Fruit fly (Drosophila melanogaster): ENCODE measurements around the gene kirre.
A peak's percentile ranks its signal among the peaks of the same experiment; 100 is the strongest.

The kirre gene

DNA sequence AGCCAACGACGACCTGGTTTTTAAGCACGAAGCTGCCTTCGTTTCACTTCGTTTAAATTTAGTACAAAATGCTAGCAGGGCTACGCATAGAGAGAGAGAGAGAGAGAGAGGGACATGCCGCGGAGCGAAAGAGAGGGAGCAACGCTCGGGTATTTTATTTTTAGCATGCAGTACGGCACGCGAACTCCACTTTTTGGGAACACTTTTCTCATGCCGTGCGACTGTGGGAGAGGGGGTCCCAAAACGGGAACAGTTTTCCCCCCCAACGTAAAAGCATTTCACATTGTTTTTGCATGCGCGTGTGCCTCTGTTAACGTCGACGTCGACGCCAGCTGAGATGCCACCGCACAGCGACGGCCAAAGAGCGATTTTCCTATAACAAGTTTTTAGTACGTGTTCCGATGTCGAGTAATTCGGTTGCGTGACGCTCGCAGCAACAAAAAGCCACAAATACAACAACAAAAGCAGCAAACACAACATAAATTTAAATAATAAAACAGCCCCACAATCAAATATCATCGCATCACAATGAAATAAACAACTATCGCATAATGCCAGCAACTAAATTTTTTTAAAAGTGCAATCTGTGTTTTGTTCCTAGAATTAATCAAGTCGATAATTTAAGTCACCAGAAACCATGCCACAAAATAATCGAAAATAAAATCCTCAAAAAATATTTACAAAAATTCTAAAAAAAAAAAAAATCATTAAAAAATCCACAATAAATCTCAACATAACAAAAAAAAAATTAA is 359.2 kb downstream of the kirre start:
- TF ChIP-seq dsf (GFP tag; optimal IDR thresholded peaks at IDR 0.05; ENCODE audit: borderline replicate concordance) (no peak), h (GFP tag; optimal IDR thresholded peaks at IDR 0.05) (peak; percentile 11)

dm6 chrX:3099913-3100275 is 359.7 kb downstream of the kirre start:
- TF ChIP-seq br (GFP tag; optimal IDR thresholded peaks at IDR 0.05) (no peak), foxo (GFP tag; optimal IDR thresholded peaks at IDR 0.05) (no peak), Dfd (GFP tag; optimal IDR thresholded peaks at IDR 0.05) (no peak), fru (GFP tag; optimal IDR thresholded peaks at IDR 0.05) (no peak), N (GFP tag; optimal IDR thresholded peaks at IDR 0.05) (no peak), brk (GFP tag; optimal IDR thresholded peaks at IDR 0.05) (no peak), Jra (GFP tag; optimal IDR thresholded peaks at IDR 0.05) (no peak), rgr (GFP tag; optimal IDR thresholded peaks at IDR 0.05) (no peak), Hr78 (GFP tag; optimal IDR thresholded peaks at IDR 0.05) (no peak), CG9705 (GFP tag; optimal IDR thresholded peaks at IDR 0.05) (no peak), CrebA (GFP tag; optimal IDR thresholded peaks at IDR 0.05; ENCODE audit: borderline replicate concordance) (no peak), OdsH (GFP tag; optimal IDR thresholded peaks at IDR 0.05) (no peak), Vsx2 (GFP tag; optimal IDR thresholded peaks at IDR 0.05; ENCODE audit: partially characterized antibody) (no peak), lola (GFP tag; optimal IDR thresholded peaks at IDR 0.05) (no peak), sage (GFP tag; optimal IDR thresholded peaks at IDR 0.05) (no peak), GATAd (GFP tag; optimal IDR thresholded peaks at IDR 0.05) (no peak), CG32264 (GFP tag; optimal IDR thresholded peaks at IDR 0.05) (no peak), Rel (GFP tag; optimal IDR thresholded peaks at IDR 0.05) (no peak), Rel (tag; optimal IDR thresholded peaks at IDR 0.05) (no peak), sv (GFP tag; optimal IDR thresholded peaks at IDR 0.05) (no peak), dl (GFP tag; optimal IDR thresholded peaks at IDR 0.05; ENCODE audit: insufficient read depth in 1 of 2, partially characterized antibody in 2 of 2) (no peak)

dm6 chrX:3108903-3109302 is 368.7 kb downstream of the kirre start:
- no peak for TF ChIP-seq dmrt93B (GFP tag; optimal IDR thresholded peaks at IDR 0.05)
- peak; percentile 34 for TF ChIP-seq HLH106 (tag; optimal IDR thresholded peaks at IDR 0.05)
- peak; percentile 11 for TF ChIP-seq rgr (GFP tag; optimal IDR thresholded peaks at IDR 0.05)
- peak; percentile 6 for TF ChIP-seq Dfd (GFP tag; optimal IDR thresholded peaks at IDR 0.05)

dm6 chrX:3123626-3124025 is 383.4 kb downstream of the kirre start:
- TF ChIP-seq fru (GFP tag; optimal IDR thresholded peaks at IDR 0.05) (no peak), CG32264 (GFP tag; optimal IDR thresholded peaks at IDR 0.05) (no peak), sv (GFP tag; optimal IDR thresholded peaks at IDR 0.05) (no peak)

DNA sequence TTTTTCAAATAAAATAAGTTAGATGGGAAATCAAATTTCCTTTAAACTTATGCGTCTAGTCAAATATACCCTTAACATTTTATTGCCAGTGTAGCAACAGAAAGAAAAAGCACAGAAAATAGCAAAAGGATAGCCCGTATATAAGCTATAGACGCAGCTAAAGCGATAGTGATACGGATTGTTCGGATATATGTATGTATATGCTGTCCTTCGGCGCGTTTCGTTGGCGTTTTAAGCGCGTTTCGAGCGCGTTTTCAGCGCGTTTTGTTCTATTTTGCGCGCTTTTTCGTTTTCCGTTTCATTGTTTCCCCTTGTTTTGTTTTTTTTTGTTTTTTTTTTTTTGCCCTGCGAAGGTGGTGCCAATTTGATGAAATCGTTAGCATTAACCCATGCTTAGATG is 387.4 kb downstream of the kirre start:
- no peak for TF ChIP-seq brk (GFP tag; optimal IDR thresholded peaks at IDR 0.05)
- no peak for TF ChIP-seq fru (GFP tag; optimal IDR thresholded peaks at IDR 0.05)
- TF ChIP-seq dmrt93B (GFP tag; optimal IDR thresholded peaks at IDR 0.05): no peak
- TF ChIP-seq pan (optimal IDR thresholded peaks at IDR 0.05): no peak
- no peak for TF ChIP-seq Rel (GFP tag; optimal IDR thresholded peaks at IDR 0.05)
- no peak for TF ChIP-seq Rel (tag; optimal IDR thresholded peaks at IDR 0.05)
- TF ChIP-seq br (GFP tag; optimal IDR thresholded peaks at IDR 0.05): no peak
- no peak for TF ChIP-seq rgr (GFP tag; optimal IDR thresholded peaks at IDR 0.05)
- no peak for TF ChIP-seq Sp1 (GFP tag; optimal IDR thresholded peaks at IDR 0.05)
- no peak for TF ChIP-seq Myc (optimal IDR thresholded peaks at IDR 0.05)
- no peak for TF ChIP-seq CG32264 (GFP tag; optimal IDR thresholded peaks at IDR 0.05)
- TF ChIP-seq Dif (GFP tag; optimal IDR thresholded peaks at IDR 0.05; ENCODE audit: partially characterized antibody): no peak
- TF ChIP-seq ey (GFP tag; optimal IDR thresholded peaks at IDR 0.05): no peak
- no peak for TF ChIP-seq h (GFP tag; optimal IDR thresholded peaks at IDR 0.05)
- TF ChIP-seq N (GFP tag; optimal IDR thresholded peaks at IDR 0.05): no peak
- TF ChIP-seq HLH106 (tag; optimal IDR thresholded peaks at IDR 0.05): no peak
- no peak for TF ChIP-seq GATAd (GFP tag; optimal IDR thresholded peaks at IDR 0.05)
- no peak for TF ChIP-seq OdsH (GFP tag; optimal IDR thresholded peaks at IDR 0.05)
- TF ChIP-seq psq (GFP tag; optimal IDR thresholded peaks at IDR 0.05): no peak

Measured in whole organism, wandering third instar larva.